Worm (Caenorhabditis elegans) whole organism, L4/young adult: ENCODE measurements around the gene taf-10.

ENCODE experiments used
- dao-5 ChIP-seq: sonication (generic microtip); optimal IDR thresholded peaks from 2 replicates; lab custom pipeline; 2016; ENCODE audit warnings: missing genotype, missing genetic modification characterization, moderate library complexity, missing compliant biosample characterization
- him-1 ChIP-seq: sonication (generic microtip); optimal IDR thresholded peaks from 2 replicates; lab custom pipeline; 2016; ENCODE audit warnings: missing genotype, missing genetic modification reagents, missing genetic modification characterization, missing compliant biosample characterization

DNA sequence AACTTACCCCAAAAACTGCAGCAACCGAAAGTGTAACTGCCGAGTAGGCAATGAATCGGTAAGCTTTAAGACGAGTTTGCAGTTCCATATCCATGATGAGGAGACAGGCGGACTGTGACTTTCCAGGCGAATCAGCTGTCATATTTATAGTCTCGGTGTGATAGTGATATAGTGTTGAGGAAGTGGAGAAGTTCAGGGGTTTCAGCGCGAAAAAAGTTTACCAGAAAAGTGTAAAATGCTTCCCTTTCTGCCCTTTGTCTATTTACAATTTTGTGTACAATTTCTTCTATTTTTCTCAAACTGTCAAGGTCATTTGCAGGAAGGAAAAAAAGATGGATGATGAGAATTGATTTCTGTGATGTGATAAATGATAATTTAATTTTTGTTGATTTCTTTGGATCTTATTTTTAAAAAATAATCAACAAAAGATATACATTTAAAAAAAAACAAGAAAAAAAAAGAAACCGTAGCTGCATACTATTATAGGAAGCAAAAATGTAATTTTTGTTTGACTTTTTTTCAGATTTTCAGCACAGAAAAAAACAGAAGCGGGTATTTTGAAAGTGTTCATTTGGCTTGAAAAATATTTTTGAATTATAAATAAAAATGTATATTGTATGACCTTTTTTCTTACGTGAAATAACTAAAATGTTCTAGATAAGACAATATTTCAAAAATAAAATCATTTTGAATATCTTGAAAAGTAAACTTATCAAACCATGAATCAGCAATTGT is 32.9 kb upstream of the taf-10 start, which contains the start of the genes col-139 and F41F3.1:
- no peak for TF ChIP-seq dao-5 (tag; lab: Kevin White, UChicago)
- TF ChIP-seq him-1 (tag; lab: Kevin White, UChicago) = no peak
